Worm (Caenorhabditis elegans): Measurements from ENCODE around the gene T25F10.3.

The T25F10.3 gene

ce11 chrV:6771645-6772044, 26.8 kb downstream of the T25F10.3 start, which contains the start of gene srh-30:
Gene srh-30 (minus strand): TSS chrV:6771745.
- TF ChIP-seq pes-1 (GFP tag; IDR thresholded peaks at IDR 0.05) (no peak), tra-4 (tag; optimal IDR thresholded peaks at IDR 0.05) (no peak), scrt-1 (GFP tag; IDR thresholded peaks at IDR 0.05) (no peak), ceh-13 (GFP tag; optimal IDR thresholded peaks at IDR 0.05) (no peak), ets-7 (tag; optimal IDR thresholded peaks at IDR 0.05) (no peak), B0310.2 (tag; optimal IDR thresholded peaks at IDR 0.05) (no peak), aly-1 (tag; optimal IDR thresholded peaks at IDR 0.05) (no peak), hmbx-1 (tag; optimal IDR thresholded peaks at IDR 0.05) (no peak), hnd-1 (tag; optimal IDR thresholded peaks at IDR 0.05) (no peak), sea-1 (GFP tag; conservative IDR thresholded peaks at IDR 0.05) (no peak), hmg-4 (GFP tag; optimal IDR thresholded peaks at IDR 0.05) (no peak), tbx-37 (GFP tag; conservative IDR thresholded peaks at IDR 0.05) (no peak), ceh-36 (tag; optimal IDR thresholded peaks at IDR 0.05) (no peak), F13C5.2 (tag; optimal IDR thresholded peaks at IDR 0.05) (no peak), flt-1 (GFP tag; IDR thresholded peaks at IDR 0.05) (no peak)

ce11 chrV:6773735-6774134, 28.9 kb downstream of the T25F10.3 start, which contains the start of gene ZC404.16:
Gene ZC404.16 (minus strand): TSS chrV:6773835.
- TF ChIP-seq sea-1 (GFP tag; conservative IDR thresholded peaks at IDR 0.05), result no peak
- TF ChIP-seq tra-4 (tag; optimal IDR thresholded peaks at IDR 0.05), result no peak
- TF ChIP-seq aly-1 (tag; optimal IDR thresholded peaks at IDR 0.05), result no peak
- no peak for TF ChIP-seq hnd-1 (tag; optimal IDR thresholded peaks at IDR 0.05)
- no peak for TF ChIP-seq ama-1 (optimal IDR thresholded peaks at IDR 0.05)
- TF ChIP-seq ceh-36 (tag; optimal IDR thresholded peaks at IDR 0.05), result no peak
- no peak for TF ChIP-seq hmg-4 (GFP tag; optimal IDR thresholded peaks at IDR 0.05)
- TF ChIP-seq tbx-37 (GFP tag; conservative IDR thresholded peaks at IDR 0.05), result no peak

ce11 chrV:6775708-6776107, 30.8 kb downstream of the T25F10.3 start, which contains the start of gene srh-28:
Gene srh-28 (minus strand): TSS chrV:6775808.
- TF ChIP-seq tra-4 (tag; optimal IDR thresholded peaks at IDR 0.05), result no peak
- TF ChIP-seq flt-1 (GFP tag; IDR thresholded peaks at IDR 0.05), result no peak
- no peak for TF ChIP-seq sea-1 (GFP tag; conservative IDR thresholded peaks at IDR 0.05)
- no peak for TF ChIP-seq ceh-36 (tag; optimal IDR thresholded peaks at IDR 0.05)
- no peak for TF ChIP-seq hnd-1 (tag; optimal IDR thresholded peaks at IDR 0.05)
- no peak for TF ChIP-seq hmg-4 (GFP tag; optimal IDR thresholded peaks at IDR 0.05)
- no peak for TF ChIP-seq ceh-13 (GFP tag; optimal IDR thresholded peaks at IDR 0.05)
- TF ChIP-seq hmbx-1 (tag; optimal IDR thresholded peaks at IDR 0.05), result no peak
- TF ChIP-seq tbx-37 (GFP tag; conservative IDR thresholded peaks at IDR 0.05), result no peak
- no peak for TF ChIP-seq ets-7 (tag; optimal IDR thresholded peaks at IDR 0.05)
- TF ChIP-seq ama-1 (optimal IDR thresholded peaks at IDR 0.05), result no peak
- no peak for TF ChIP-seq pes-1 (GFP tag; IDR thresholded peaks at IDR 0.05)

ce11 chrV:6778457-6778856, 33.6 kb downstream of the T25F10.3 start:
- TF ChIP-seq ceh-36 (tag; optimal IDR thresholded peaks at IDR 0.05) (no peak), hnd-1 (tag; optimal IDR thresholded peaks at IDR 0.05) (no peak), sea-1 (GFP tag; conservative IDR thresholded peaks at IDR 0.05) (no peak), tbx-37 (GFP tag; conservative IDR thresholded peaks at IDR 0.05) (no peak), hmbx-1 (tag; optimal IDR thresholded peaks at IDR 0.05) (no peak), scrt-1 (GFP tag; IDR thresholded peaks at IDR 0.05) (no peak), ama-1 (optimal IDR thresholded peaks at IDR 0.05) (no peak)

ce11 chrV:6780166-6780565, 35.3 kb downstream of the T25F10.3 start, which contains the start of gene ZC404.15:
Gene ZC404.15 (plus strand): TSS chrV:6780466.
- TF ChIP-seq hnd-1 (tag; optimal IDR thresholded peaks at IDR 0.05) (no peak), ama-1 (optimal IDR thresholded peaks at IDR 0.05) (no peak), hmbx-1 (tag; optimal IDR thresholded peaks at IDR 0.05) (no peak), ets-7 (tag; optimal IDR thresholded peaks at IDR 0.05) (no peak), ceh-36 (tag; optimal IDR thresholded peaks at IDR 0.05) (no peak), hmg-4 (GFP tag; optimal IDR thresholded peaks at IDR 0.05) (no peak), aly-1 (tag; optimal IDR thresholded peaks at IDR 0.05) (no peak), ceh-13 (GFP tag; optimal IDR thresholded peaks at IDR 0.05) (no peak), B0310.2 (tag; optimal IDR thresholded peaks at IDR 0.05) (no peak), tbx-37 (GFP tag; conservative IDR thresholded peaks at IDR 0.05) (no peak), F13C5.2 (tag; optimal IDR thresholded peaks at IDR 0.05) (no peak), sea-1 (GFP tag; conservative IDR thresholded peaks at IDR 0.05) (no peak), tra-4 (tag; optimal IDR thresholded peaks at IDR 0.05) (no peak), tbx-11 (GFP tag; IDR thresholded peaks at IDR 0.05) (no peak), scrt-1 (GFP tag; IDR thresholded peaks at IDR 0.05) (no peak)

- TF ChIP-seq tbx-11 (GFP tag; IDR thresholded peaks at IDR 0.05), result no peak
- no peak for TF ChIP-seq sea-1 (GFP tag; conservative IDR thresholded peaks at IDR 0.05)
- TF ChIP-seq aly-1 (tag; optimal IDR thresholded peaks at IDR 0.05), result no peak
- TF ChIP-seq B0310.2 (tag; optimal IDR thresholded peaks at IDR 0.05), result no peak
- TF ChIP-seq hmbx-1 (tag; optimal IDR thresholded peaks at IDR 0.05), result no peak
These were observed 35.8 kb downstream of the T25F10.3 start for ce11 chrV:6780676-6781075.

- TF ChIP-seq pes-1 (GFP tag; IDR thresholded peaks at IDR 0.05) (no peak), flt-1 (GFP tag; IDR thresholded peaks at IDR 0.05) (no peak), tbx-37 (GFP tag; conservative IDR thresholded peaks at IDR 0.05) (no peak)
These were observed 37.4 kb downstream of the T25F10.3 start for ce11 chrV:6782260-6782659.

ce11 chrV:6783044-6783625, 38.3 kb downstream of the T25F10.3 start:
- TF ChIP-seq ceh-13 (GFP tag; optimal IDR thresholded peaks at IDR 0.05), result no peak
- TF ChIP-seq sea-1 (GFP tag; conservative IDR thresholded peaks at IDR 0.05), result no peak
- no peak for TF ChIP-seq ceh-36 (tag; optimal IDR thresholded peaks at IDR 0.05)
- no peak for TF ChIP-seq aly-1 (tag; optimal IDR thresholded peaks at IDR 0.05)
- TF ChIP-seq flt-1 (GFP tag; IDR thresholded peaks at IDR 0.05), result no peak
- no peak for TF ChIP-seq ama-1 (optimal IDR thresholded peaks at IDR 0.05)
- no peak for TF ChIP-seq tbx-37 (GFP tag; conservative IDR thresholded peaks at IDR 0.05)
- TF ChIP-seq hmg-4 (GFP tag; optimal IDR thresholded peaks at IDR 0.05), result no peak
- no peak for TF ChIP-seq pes-1 (GFP tag; IDR thresholded peaks at IDR 0.05)
- TF ChIP-seq hnd-1 (tag; optimal IDR thresholded peaks at IDR 0.05), result no peak
- no peak for TF ChIP-seq hmbx-1 (tag; optimal IDR thresholded peaks at IDR 0.05)
- TF ChIP-seq F13C5.2 (tag; optimal IDR thresholded peaks at IDR 0.05), result no peak
- TF ChIP-seq tra-4 (tag; optimal IDR thresholded peaks at IDR 0.05), result no peak
- no peak for TF ChIP-seq ets-7 (tag; optimal IDR thresholded peaks at IDR 0.05)
- TF ChIP-seq tbx-11 (GFP tag; IDR thresholded peaks at IDR 0.05), result no peak
- no peak for TF ChIP-seq B0310.2 (tag; optimal IDR thresholded peaks at IDR 0.05)
